Worm (Caenorhabditis elegans): ENCODE data around the gene nhr-70.
A peak's percentile ranks its signal among the peaks of the same experiment; 100 is the strongest.

Gene nhr-70

ce11 chrV:18627445-18627844, 11.1 kb downstream of the nhr-70 start:
- TF ChIP-seq ceh-18 (tag; optimal IDR thresholded peaks at IDR 0.05): no peak
- TF ChIP-seq ceh-30 (tag; optimal IDR thresholded peaks at IDR 0.05): no peak
- no peak for TF ChIP-seq pros-1 (tag; optimal IDR thresholded peaks at IDR 0.05)
- TF ChIP-seq pha-2 (tag; optimal IDR thresholded peaks at IDR 0.05): no peak
- TF ChIP-seq ceh-45 (GFP tag; IDR thresholded peaks at IDR 0.05): no peak
- TF ChIP-seq nhr-232 (tag; optimal IDR thresholded peaks at IDR 0.05): no peak
- no peak for TF ChIP-seq C38D4.7 (GFP tag; optimal IDR thresholded peaks at IDR 0.05)
- TF ChIP-seq unc-86 (tag; optimal IDR thresholded peaks at IDR 0.05): no peak
- TF ChIP-seq npax-4 (tag; optimal IDR thresholded peaks at IDR 0.05): no peak
- TF ChIP-seq T23F11.4 (GFP tag; optimal IDR thresholded peaks at IDR 0.05): no peak
- no peak for TF ChIP-seq K09A11.1 (tag; optimal IDR thresholded peaks at IDR 0.05; ENCODE audit: insufficient read depth)
- no peak for TF ChIP-seq hlh-30 (tag; optimal IDR thresholded peaks at IDR 0.05; ENCODE audit: insufficient read depth)
- no peak for TF ChIP-seq ceh-34 (tag; optimal IDR thresholded peaks at IDR 0.05)
- no peak for TF ChIP-seq unc-55 (GFP tag; optimal IDR thresholded peaks at IDR 0.05)
- no peak for TF ChIP-seq unc-3 (GFP tag; conservative IDR thresholded peaks at IDR 0.05)
- no peak for TF ChIP-seq unc-3 (tag; optimal IDR thresholded peaks at IDR 0.05)
- TF ChIP-seq Y22D7AL.16 (tag; optimal IDR thresholded peaks at IDR 0.05): no peak
- no peak for TF ChIP-seq ama-1 (optimal IDR thresholded peaks at IDR 0.05)
- TF ChIP-seq elt-2 (tag; optimal IDR thresholded peaks at IDR 0.05): no peak

ce11 chrV:18628907-18629306, 12.5 kb downstream of the nhr-70 start:
- TF ChIP-seq ceh-48 (tag; optimal IDR thresholded peaks at IDR 0.05) (peak; percentile 25), fkh-10 (GFP tag; optimal IDR thresholded peaks at IDR 0.05) (no peak)

- TF ChIP-seq pha-4 (tag; optimal IDR thresholded peaks at IDR 0.05) (no peak), pros-1 (tag; optimal IDR thresholded peaks at IDR 0.05) (no peak), hlh-15 (tag; optimal IDR thresholded peaks at IDR 0.05) (no peak), ceh-48 (tag; optimal IDR thresholded peaks at IDR 0.05) (peak; percentile 46)
Measured at ce11 chrV:18631966-18632531, 15.7 kb downstream of the nhr-70 start.

ce11 chrV:18636248-18636647, 19.9 kb downstream of the nhr-70 start, which contains the start of gene egas-3:
Gene egas-3, minus strand, starts transcription at chrV:18636348.
- TF ChIP-seq ahr-1 (tag; optimal IDR thresholded peaks at IDR 0.05) (no peak), pax-1 (tag; optimal IDR thresholded peaks at IDR 0.05) (no peak), ceh-45 (GFP tag; IDR thresholded peaks at IDR 0.05) (no peak), ceh-19 (GFP tag; optimal IDR thresholded peaks at IDR 0.05) (no peak), T23F11.4 (GFP tag; optimal IDR thresholded peaks at IDR 0.05) (no peak), ceh-31 (tag; optimal IDR thresholded peaks at IDR 0.05) (no peak), lin-11 (tag; optimal IDR thresholded peaks at IDR 0.05) (no peak), pqm-1 (tag; optimal IDR thresholded peaks at IDR 0.05) (no peak), hlh-30 (tag; optimal IDR thresholded peaks at IDR 0.05; ENCODE audit: insufficient read depth) (no peak), elt-4 (tag; optimal IDR thresholded peaks at IDR 0.05) (no peak), fkh-6 (tag; optimal IDR thresholded peaks at IDR 0.05) (no peak), che-1 (tag; optimal IDR thresholded peaks at IDR 0.05) (no peak), ceh-18 (tag; optimal IDR thresholded peaks at IDR 0.05) (no peak), sox-2 (GFP tag; IDR thresholded peaks at IDR 0.05) (no peak), nfya-1 (tag; optimal IDR thresholded peaks at IDR 0.05) (no peak)

- TF ChIP-seq syd-9 (tag; optimal IDR thresholded peaks at IDR 0.05) (no peak), dve-1 (tag; optimal IDR thresholded peaks at IDR 0.05) (peak; percentile 87)
Measured at ce11 chrV:18637544-18638366, 21.4 kb downstream of the nhr-70 start.

Measured in whole organism, late embryonic.